Worm (Caenorhabditis elegans) whole organism, young adult: ENCODE results near the gene F17C11.26.

ENCODE experiments used
- C06A6.2 ChIP-seq: fragments of 200-800 bp; sonication (Bioruptor generic); conservative IDR thresholded peaks from 2 replicates; pipeline ENCODE4 v1.3.6; 2022; ENCODE audit warnings: missing genetic modification characterization, missing compliant biosample characterization
- F22D6.2 ChIP-seq: sonication (generic microtip); optimal IDR thresholded peaks from 2 replicates; lab custom pipeline; 2016; ENCODE audit warnings: mild to moderate bottlenecking, missing genetic modification characterization, missing compliant biosample characterization
- F33H1.4 ChIP-seq: fragments of 200-800 bp; sonication (Bioruptor generic); IDR thresholded peaks from 2 replicates; pipeline ENCODE4 v1.3.6; 2022; ENCODE audit warnings: missing genetic modification reagents, missing genetic modification characterization, missing compliant biosample characterization
- F39B2.1 ChIP-seq: fragments of 200-800 bp; sonication (Bioruptor generic); IDR thresholded peaks from 2 replicates; pipeline ENCODE4 v1.3.6; 2022; ENCODE audit warnings: missing genetic modification reagents, missing genetic modification characterization, missing compliant biosample characterization
- K12H6.12 ChIP-seq: fragments of 200-800 bp; sonication (Bioruptor generic); optimal IDR thresholded peaks from 2 replicates; lab custom pipeline; 2018; ENCODE audit warnings: mild to moderate bottlenecking, missing genetic modification characterization, missing compliant biosample characterization
- T26A5.8 ChIP-seq: sonication (generic microtip); optimal IDR thresholded peaks from 2 replicates; lab custom pipeline; 2016; ENCODE audit warnings: missing genetic modification characterization, missing compliant biosample characterization
- Y53F4B.3 ChIP-seq: fragments of 200-800 bp; sonication (Bioruptor generic); IDR thresholded peaks from 2 replicates; pipeline ENCODE4 v1.3.6; 2022; ENCODE audit warnings: missing genetic modification reagents, missing genetic modification characterization, missing compliant biosample characterization
- Y53G8AR.9 ChIP-seq: fragments of 200-800 bp; sonication (Bioruptor generic); conservative IDR thresholded peaks from 2 replicates; pipeline ENCODE4 v1.3.6; 2022; ENCODE audit warnings: missing genetic modification reagents, missing genetic modification characterization, missing compliant biosample characterization
- Y56A3A.18 ChIP-seq: fragments of 200-800 bp; sonication (Bioruptor generic); IDR thresholded peaks from 2 replicates; pipeline ENCODE4 v1.3.6; 2022; ENCODE audit warnings: missing genetic modification reagents, missing genetic modification characterization, missing compliant biosample characterization
- akir-1 ChIP-seq: fragments of 200-800 bp; sonication (Bioruptor generic); optimal IDR thresholded peaks from 2 replicates; lab custom pipeline; 2018; ENCODE audit warnings: mild to moderate bottlenecking, missing genetic modification characterization, moderate library complexity, missing compliant biosample characterization
- ama-1 ChIP-seq, 3 experiments: fragments of 150-350 bp in 1 of 3; sonication (generic microtip) in 2 of 3; optimal IDR thresholded peaks; 2 replicates each; lab custom pipeline; 2014 to 2018; ENCODE audit warnings: missing biosample characterization in 2 of 3, missing genetic modification characterization in 2 of 3, missing genetic modification reagents in 2 of 3
- ccch-3 ChIP-seq: fragments of 200-800 bp; sonication (Bioruptor generic); optimal IDR thresholded peaks from 2 replicates; lab custom pipeline; 2018; ENCODE audit warnings: mild to moderate bottlenecking, missing genetic modification characterization, missing compliant biosample characterization
- cebp-1 ChIP-seq, 2 experiments: fragments of 200-800 bp in 1 of 2; sonication (Bioruptor generic) in 1 of 2; sonication (generic microtip) in 1 of 2; IDR thresholded peaks in 1 of 2; optimal IDR thresholded peaks in 1 of 2; 2 replicates each; pipeline versions ENCODE4 v1.3.6 to Lab custom; 2017 to 2022; ENCODE audit warnings: missing compliant biosample characterization in 2 of 2, missing genetic modification characterization in 2 of 2, mild to moderate bottlenecking in 1 of 2, missing genetic modification reagents in 1 of 2, moderate library complexity in 1 of 2
- cebp-2 ChIP-seq: fragments of 200-800 bp; sonication (Bioruptor generic); IDR thresholded peaks from 2 replicates; pipeline ENCODE4 v1.3.6; 2022; ENCODE audit warnings: missing genetic modification characterization, missing compliant biosample characterization
- efl-1 ChIP-seq: fragments of 150-350 bp; optimal IDR thresholded peaks from 2 replicates; lab custom pipeline; 2014; ENCODE audit warnings: missing biosample characterization, missing genetic modification reagents, missing genetic modification characterization
- egl-44 ChIP-seq: fragments of 200-800 bp; sonication (Bioruptor generic); IDR thresholded peaks from 2 replicates; pipeline ENCODE4 v1.3.6; 2022; ENCODE audit warnings: missing genetic modification reagents, missing genetic modification characterization, missing compliant biosample characterization
- egrh-3 ChIP-seq: fragments of 200-800 bp; sonication (Bioruptor generic); IDR thresholded peaks from 2 replicates; pipeline ENCODE4 v1.3.6; 2022; ENCODE audit warnings: missing genetic modification reagents, missing genetic modification characterization, missing compliant biosample characterization
- fkh-3 ChIP-seq: sonication (generic microtip); optimal IDR thresholded peaks from 2 replicates; lab custom pipeline; 2016; ENCODE audit warnings: mild to moderate bottlenecking, missing genetic modification characterization, missing compliant biosample characterization
- hmg-1.2 ChIP-seq: fragments of 200-800 bp; sonication (Bioruptor generic); IDR thresholded peaks from 2 replicates; pipeline ENCODE4 v1.3.6; 2022; ENCODE audit warnings: missing genetic modification reagents, missing genetic modification characterization, missing compliant biosample characterization
- lin-35 ChIP-seq, 3 experiments: fragments of 150-350 bp in 2 of 3; sonication (generic microtip) in 1 of 3; optimal IDR thresholded peaks; 2 replicates each; lab custom pipeline; 2014 to 2018; ENCODE audit warnings: missing biosample characterization in 3 of 3, missing genetic modification characterization in 3 of 3, missing genetic modification reagents in 3 of 3
- lin-40 ChIP-seq: sonication (generic microtip); optimal IDR thresholded peaks from 2 replicates; lab custom pipeline; 2016; ENCODE audit warnings: missing genetic modification characterization, mild to moderate bottlenecking, missing compliant biosample characterization, missing genotype, missing genetic modification reagents
- lsl-1 ChIP-seq: fragments of 200-800 bp; sonication (Bioruptor generic); optimal IDR thresholded peaks from 2 replicates; lab custom pipeline; 2018; ENCODE audit warnings: mild to moderate bottlenecking, missing genetic modification characterization, moderate library complexity, missing compliant biosample characterization
- madf-6 ChIP-seq: fragments of 200-800 bp; sonication (Bioruptor generic); IDR thresholded peaks from 2 replicates; pipeline ENCODE4 v1.3.6; 2022; ENCODE audit warnings: missing genetic modification reagents, missing genetic modification characterization, missing compliant biosample characterization
- madf-8 ChIP-seq: fragments of 200-800 bp; sonication (Bioruptor generic); conservative IDR thresholded peaks from 2 replicates; pipeline ENCODE4 v1.3.6; 2022; ENCODE audit warnings: missing genetic modification reagents, missing genetic modification characterization, missing compliant biosample characterization
- mcd-1 ChIP-seq: fragments of 200-800 bp; sonication (Bioruptor generic); IDR thresholded peaks from 2 replicates; pipeline ENCODE4 v1.3.6; 2022; ENCODE audit warnings: missing genetic modification reagents, missing genetic modification characterization, missing compliant biosample characterization
- nfyb-1 ChIP-seq: fragments of 200-800 bp; sonication (Bioruptor generic); IDR thresholded peaks from 2 replicates; pipeline ENCODE4 v1.3.6; 2022; ENCODE audit warnings: missing genetic modification reagents, missing genetic modification characterization, missing compliant biosample characterization
- nhr-80 ChIP-seq: sonication (generic microtip); optimal IDR thresholded peaks from 2 replicates; lab custom pipeline; 2016; ENCODE audit warnings: missing genetic modification characterization, missing compliant biosample characterization
- nhr-90 ChIP-seq: sonication (generic microtip); optimal IDR thresholded peaks from 2 replicates; lab custom pipeline; 2016; ENCODE audit warnings: missing genotype, mild to moderate bottlenecking, missing genetic modification characterization, missing compliant biosample characterization
- pbrm-1 ChIP-seq: fragments of 200-800 bp; sonication (Bioruptor generic); IDR thresholded peaks from 2 replicates; pipeline ENCODE4 v1.3.6; 2022; ENCODE audit warnings: missing genetic modification reagents, missing genetic modification characterization, missing compliant biosample characterization
- repo-1 ChIP-seq: sonication (generic microtip); optimal IDR thresholded peaks from 2 replicates; lab custom pipeline; 2017; ENCODE audit warnings: mild to moderate bottlenecking, missing genetic modification characterization, missing compliant biosample characterization
- rpc-1 ChIP-seq, 2 experiments: fragments of 150-350 bp in 1 of 2; sonication (generic microtip) in 1 of 2; optimal IDR thresholded peaks; 2 replicates each; lab custom pipeline; 2014 to 2018; ENCODE audit warnings: missing biosample characterization in 1 of 2, missing genetic modification characterization in 1 of 2, missing genetic modification reagents in 1 of 2, missing genotype in 1 of 2
- sea-2 ChIP-seq: fragments of 200-800 bp; sonication (Bioruptor generic); IDR thresholded peaks from 2 replicates; pipeline ENCODE4 v1.3.6; 2022; ENCODE audit warnings: missing genetic modification characterization, missing compliant biosample characterization
- snpc-3.4 ChIP-seq: sonication (generic microtip); optimal IDR thresholded peaks from 2 replicates; lab custom pipeline; 2017; ENCODE audit warnings: missing genetic modification characterization, mild to moderate bottlenecking, missing compliant biosample characterization, antibody characterized with exemption, moderate library complexity, missing genotype, missing genetic modification reagents
- somi-1 ChIP-seq: fragments of 200-800 bp; sonication (Bioruptor generic); optimal IDR thresholded peaks from 2 replicates; lab custom pipeline; 2018; ENCODE audit warnings: mild to moderate bottlenecking, missing genetic modification characterization, missing compliant biosample characterization
- tbp1 ChIP-seq: fragments of 200-800 bp; sonication (Bioruptor generic); optimal IDR thresholded peaks from 2 replicates; lab custom pipeline; 2018; ENCODE audit warnings: mild to moderate bottlenecking, missing genetic modification characterization, missing compliant biosample characterization
- tbx-9 ChIP-seq: sonication (generic microtip); optimal IDR thresholded peaks from 2 replicates; lab custom pipeline; 2016; ENCODE audit warnings: borderline replicate concordance, missing genetic modification characterization, inconsistent platforms, missing compliant biosample characterization
- tlf-1 ChIP-seq: fragments of 200-800 bp; sonication (Bioruptor generic); optimal IDR thresholded peaks from 2 replicates; lab custom pipeline; 2018; ENCODE audit warnings: mild to moderate bottlenecking, missing genetic modification characterization, missing compliant biosample characterization
- unc-130 ChIP-seq: sonication (generic microtip); optimal IDR thresholded peaks from 2 replicates; lab custom pipeline; 2016; ENCODE audit warnings: missing genetic modification reagents, missing genetic modification characterization, missing compliant biosample characterization
- ztf-18 ChIP-seq: sonication (generic microtip); optimal IDR thresholded peaks from 2 replicates; lab custom pipeline; 2016; ENCODE audit warnings: missing genotype, mild to moderate bottlenecking, missing genetic modification characterization, missing compliant biosample characterization
- ztf-22 ChIP-seq: fragments of 200-800 bp; sonication (Bioruptor generic); optimal IDR thresholded peaks from 2 replicates; lab custom pipeline; 2018; ENCODE audit warnings: mild to moderate bottlenecking, missing genetic modification characterization, moderate library complexity, missing compliant biosample characterization
- ztf-26 ChIP-seq: sonication (generic microtip); optimal IDR thresholded peaks from 2 replicates; lab custom pipeline; 2017; ENCODE audit warnings: missing genetic modification characterization, missing compliant biosample characterization
- ztf-6 ChIP-seq: fragments of 200-800 bp; sonication (Bioruptor generic); IDR thresholded peaks from 2 replicates; pipeline ENCODE4 v1.3.6; 2022; ENCODE audit warnings: missing genetic modification reagents, missing genetic modification characterization, missing compliant biosample characterization

F17C11.26 gene

DNA sequence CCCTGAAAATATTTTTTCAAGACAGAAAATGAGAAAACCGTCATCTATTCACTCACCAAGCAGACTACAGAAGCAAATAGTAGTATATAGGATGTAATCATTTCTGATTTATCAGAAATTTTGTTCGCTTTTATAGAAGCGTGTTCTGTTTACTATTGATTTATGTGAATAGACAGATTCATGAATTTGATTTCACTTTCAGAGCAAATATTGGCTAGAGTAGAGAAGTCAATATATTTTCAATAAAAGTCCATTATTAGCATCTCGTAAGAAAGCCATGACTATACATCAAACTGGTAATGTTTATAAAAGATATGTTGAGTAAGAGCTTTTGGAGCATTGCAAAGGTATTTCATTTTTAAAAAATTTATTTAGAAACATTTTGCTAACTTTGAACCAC is 10.1 kb upstream of the F17C11.26 start, which contains the start of gene scvp-1:
TSS of gene scvp-1 (minus strand) at position 101 of the 400 bp plus-strand sequence.
- TF ChIP-seq F22D6.2 (tag; lab: Kevin White, UChicago) (no peak), Y56A3A.18 (GFP tag; lab: Robert Waterston, UW) (no peak), lsl-1 (GFP tag; lab: Kevin White, UChicago) (no peak), ztf-18 (no peak), T26A5.8 (no peak), sea-2 (GFP tag; lab: Robert Waterston, UW) (no peak), Y53G8AR.9 (no peak), C06A6.2 (GFP tag; lab: Robert Waterston, UW) (no peak), efl-1 (GFP tag; lab: Kevin White, UChicago) (no peak), ztf-22 (GFP tag; lab: Kevin White, UChicago) (no peak), K12H6.12 (tag; lab: Kevin White, UChicago) (no peak)

DNA sequence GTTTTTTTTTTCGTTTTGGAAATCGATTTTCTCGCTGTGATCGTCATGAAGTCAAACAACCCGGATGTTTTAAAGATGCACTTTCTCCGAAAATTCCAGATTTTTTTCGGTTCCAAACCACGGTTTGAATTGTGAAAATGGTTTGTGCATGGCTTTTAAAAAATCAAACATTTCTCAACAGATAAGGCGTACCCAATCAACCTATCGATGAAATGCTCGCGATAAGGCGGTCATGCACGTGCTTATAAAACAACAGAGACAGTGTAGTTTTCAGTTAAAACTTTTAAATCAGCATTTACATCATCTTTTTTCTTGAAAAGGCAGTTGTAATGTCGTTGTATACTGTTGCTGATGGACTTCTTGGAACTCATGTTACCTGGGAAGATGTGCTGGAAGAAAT is 8.8 kb upstream of the F17C11.26 start, which contains the start of gene F58B4.5:
TSS of gene F58B4.5 (plus strand) at position 283 of the 400 bp plus-strand sequence.
- TF ChIP-seq Y53F4B.3 (no peak), hmg-1.2 (GFP tag; lab: Robert Waterston, UW) (no peak), lin-35 (GFP tag; optimal IDR thresholded peaks at IDR 0.05; lab: Kevin White, UChicago) (no peak), nhr-80 (tag; lab: Kevin White, UChicago) (peak; percentile 92), F33H1.4 (no peak), cebp-1 (GFP tag; IDR thresholded peaks at IDR 0.05; lab: Robert Waterston, UW) (no peak), cebp-1 (tag; optimal IDR thresholded peaks at IDR 0.05; lab: Kevin White, UChicago) (no peak), F39B2.1 (GFP tag; lab: Robert Waterston, UW) (no peak), snpc-3.4 (tag; lab: Kevin White, UChicago) (no peak)

DNA sequence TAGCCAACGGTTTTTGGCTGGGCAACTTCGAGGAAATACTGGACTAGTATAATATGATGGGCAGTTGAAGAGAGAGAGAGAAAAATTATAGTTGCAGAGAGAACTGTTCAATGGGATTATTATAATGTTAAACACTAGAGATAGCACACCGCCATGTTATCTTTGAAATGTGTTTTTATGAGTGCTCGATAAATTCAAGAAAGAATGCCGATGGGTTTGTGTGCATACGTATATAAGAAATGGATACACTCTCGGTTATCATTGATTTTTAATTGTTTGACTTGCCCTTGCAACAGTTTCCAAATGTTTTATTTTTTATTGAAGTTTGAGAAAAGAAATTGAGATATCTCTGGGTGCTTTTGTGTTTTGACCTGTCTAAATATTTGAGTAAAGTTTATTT is 4.6 kb upstream of the F17C11.26 start, which contains the start of gene F17C11.12:
TSS of gene F17C11.12 (minus strand) at position 240 of the 400 bp plus-strand sequence.
- TF ChIP-seq ccch-3 (GFP tag; lab: Kevin White, UChicago) = no peak
- peak; percentile 66 for TF ChIP-seq nhr-80 (tag; lab: Kevin White, UChicago)
- TF ChIP-seq F22D6.2 (tag; lab: Kevin White, UChicago) = no peak

DNA sequence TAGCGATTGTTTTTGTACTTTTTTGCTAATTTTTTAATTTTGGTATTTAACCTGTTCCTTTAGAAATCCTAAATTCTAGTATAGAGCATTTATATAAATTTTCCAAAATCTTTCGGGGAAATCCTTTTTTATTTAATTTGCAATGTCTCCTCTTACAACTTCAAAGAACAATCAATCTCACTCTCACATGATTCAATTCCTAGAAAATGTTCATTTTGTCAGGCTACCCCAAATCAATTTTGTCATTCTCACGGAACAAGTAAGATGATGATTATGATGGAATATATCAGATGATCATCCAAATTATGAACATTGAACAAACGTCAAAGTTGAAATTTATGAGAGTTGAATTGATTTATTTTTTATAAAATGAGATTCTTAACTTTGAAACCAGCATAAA is 4.0 kb upstream of the F17C11.26 start:
- TF ChIP-seq egrh-3 (GFP tag; lab: Robert Waterston, UW) = no peak
- peak; percentile 37 for TF ChIP-seq ama-1 (optimal IDR thresholded peaks at IDR 0.05; lab: Kevin White, UChicago)
- TF ChIP-seq ama-1 (GFP tag; optimal IDR thresholded peaks at IDR 0.05; lab: Kevin White, UChicago) = peak in 1 of 2 experiments; percentile 10
- no peak for TF ChIP-seq madf-6 (GFP tag; lab: Robert Waterston, UW)
- TF ChIP-seq unc-130 (GFP tag; lab: Kevin White, UChicago) = no peak
- no peak for TF ChIP-seq tbx-9 (tag; lab: Kevin White, UChicago)
- TF ChIP-seq fkh-3 (tag; lab: Kevin White, UChicago) = no peak
- TF ChIP-seq rpc-1 (optimal IDR thresholded peaks at IDR 0.05; lab: Kevin White, UChicago) = no peak
- no peak for TF ChIP-seq rpc-1 (tag; optimal IDR thresholded peaks at IDR 0.05; lab: Kevin White, UChicago)
- TF ChIP-seq cebp-2 (GFP tag; lab: Robert Waterston, UW) = no peak
- peak in 1 of 3 experiments; percentile 52 for TF ChIP-seq lin-35 (GFP tag; optimal IDR thresholded peaks at IDR 0.05; lab: Kevin White, UChicago)
- TF ChIP-seq C06A6.2 (GFP tag; lab: Robert Waterston, UW) = peak; percentile 33
- no peak for TF ChIP-seq pbrm-1
- TF ChIP-seq egl-44 (GFP tag; lab: Robert Waterston, UW) = no peak
- peak; percentile 54; the same call in 1 of the 2 replicates for TF ChIP-seq cebp-1 (GFP tag; IDR thresholded peaks at IDR 0.05; lab: Robert Waterston, UW)
- TF ChIP-seq cebp-1 (tag; optimal IDR thresholded peaks at IDR 0.05; lab: Kevin White, UChicago) = peak; percentile 51
- TF ChIP-seq nhr-90 (tag; lab: Kevin White, UChicago) = peak; percentile 4
- no peak for TF ChIP-seq tlf-1 (GFP tag; lab: Kevin White, UChicago)
- peak; percentile 80 for TF ChIP-seq nfyb-1 (GFP tag; lab: Robert Waterston, UW)
- TF ChIP-seq ztf-26 (tag; lab: Kevin White, UChicago) = no peak
- peak; percentile 50 for TF ChIP-seq somi-1 (GFP tag; lab: Kevin White, UChicago)
- peak; percentile 2 for TF ChIP-seq tbp1 (GFP tag; lab: Kevin White, UChicago)
- peak; percentile 33 for TF ChIP-seq lin-40 (tag; lab: Kevin White, UChicago)
- TF ChIP-seq repo-1 = peak; percentile 21
- no peak for TF ChIP-seq akir-1 (GFP tag; lab: Kevin White, UChicago)
- 0 out of 2 replicates have a peak, but pooled peaks have one; percentile 21 for TF ChIP-seq mcd-1 (GFP tag; lab: Robert Waterston, UW)
- no peak for TF ChIP-seq madf-8 (GFP tag; lab: Robert Waterston, UW)
- no peak for TF ChIP-seq ztf-6 (GFP tag; lab: Robert Waterston, UW)
